Fruit fly (Drosophila melanogaster): ENCODE results near the gene Snx1.
A peak's percentile ranks its signal among the peaks of the same experiment; 100 is the strongest.

The Snx1 gene

dm6 chr2L:3437068-3437467 is 12.4 kb upstream of the Snx1 start:
- TF ChIP-seq CG14655 (GFP tag; optimal IDR thresholded peaks at IDR 0.05) = peak; percentile 88
- peak; percentile 80 for TF ChIP-seq CG9948 (tag; optimal IDR thresholded peaks at IDR 0.05)
- peak; percentile 73 for TF ChIP-seq CG13204 (GFP tag; optimal IDR thresholded peaks at IDR 0.05)
- peak; percentile 88 for TF ChIP-seq CG15710 (tag; optimal IDR thresholded peaks at IDR 0.05)
- peak; percentile 46 for TF ChIP-seq gl (tag; optimal IDR thresholded peaks at IDR 0.05)
- TF ChIP-seq CG10348 (GFP tag; IDR thresholded peaks at IDR 0.05) = no peak
- TF ChIP-seq Ets98B (GFP tag; IDR thresholded peaks at IDR 0.05) = peak; percentile 88
- TF ChIP-seq Pif1B (GFP tag; optimal IDR thresholded peaks at IDR 0.05) = peak; percentile 78
- TF ChIP-seq CG32121 (GFP tag; IDR thresholded peaks at IDR 0.05) = peak; percentile 87
- no peak for TF ChIP-seq D1 (tag; optimal IDR thresholded peaks at IDR 0.05)
- TF ChIP-seq fd96Ca (GFP tag; IDR thresholded peaks at IDR 0.05) = peak; percentile 90
- peak; percentile 74 for TF ChIP-seq Snoo (tag; optimal IDR thresholded peaks at IDR 0.05)
- no peak for TF ChIP-seq EcR (GFP tag; optimal IDR thresholded peaks at IDR 0.05)
- peak; percentile 61 for TF ChIP-seq CG34367 (tag; optimal IDR thresholded peaks at IDR 0.05)
- TF ChIP-seq CG17806 (tag; optimal IDR thresholded peaks at IDR 0.05) = peak; percentile 66
- TF ChIP-seq rn (GFP tag; IDR thresholded peaks at IDR 0.05) = peak; percentile 37; the same call in 1 of the 2 replicates
- TF ChIP-seq CG12605 (GFP tag; IDR thresholded peaks at IDR 0.05) = peak; percentile 94
- peak; percentile 89 for TF ChIP-seq CG8301 (tag; optimal IDR thresholded peaks at IDR 0.05)
- TF ChIP-seq CG4496 (GFP tag; IDR thresholded peaks at IDR 0.05) = peak; percentile 91
- peak; percentile 76 for TF ChIP-seq Pif1A (GFP tag; optimal IDR thresholded peaks at IDR 0.05)
- peak; percentile 64 for TF ChIP-seq CG8159 (tag; optimal IDR thresholded peaks at IDR 0.05)

- TF ChIP-seq CG10348 (GFP tag; IDR thresholded peaks at IDR 0.05) = no peak
- TF ChIP-seq rn (GFP tag; IDR thresholded peaks at IDR 0.05) = no peak
- TF ChIP-seq CG13204 (GFP tag; optimal IDR thresholded peaks at IDR 0.05) = no peak
- no peak for TF ChIP-seq CG4496 (GFP tag; IDR thresholded peaks at IDR 0.05)
- TF ChIP-seq CG8301 (tag; optimal IDR thresholded peaks at IDR 0.05) = no peak
- TF ChIP-seq Pif1A (GFP tag; optimal IDR thresholded peaks at IDR 0.05) = no peak
- no peak for TF ChIP-seq D1 (tag; optimal IDR thresholded peaks at IDR 0.05)
- no peak for TF ChIP-seq CG14655 (GFP tag; optimal IDR thresholded peaks at IDR 0.05)
- no peak for TF ChIP-seq EcR (GFP tag; optimal IDR thresholded peaks at IDR 0.05)
- TF ChIP-seq CG34367 (tag; optimal IDR thresholded peaks at IDR 0.05) = no peak
- no peak for TF ChIP-seq gl (tag; optimal IDR thresholded peaks at IDR 0.05)
These were observed 11.4 kb upstream of the Snx1 start for dm6 chr2L:3438078-3438477.

dm6 chr2L:3439502-3439901 is 10.0 kb upstream of the Snx1 start:
- no peak for TF ChIP-seq fd96Ca (GFP tag; IDR thresholded peaks at IDR 0.05)
- peak; percentile 21 for TF ChIP-seq CG14655 (GFP tag; optimal IDR thresholded peaks at IDR 0.05)

dm6 chr2L:3440322-3440721 is 9.2 kb upstream of the Snx1 start:
- TF ChIP-seq D1 (tag; optimal IDR thresholded peaks at IDR 0.05) (no peak), CG4496 (GFP tag; IDR thresholded peaks at IDR 0.05) (peak; percentile 90), CG17806 (tag; optimal IDR thresholded peaks at IDR 0.05) (peak; percentile 63), Pif1B (GFP tag; optimal IDR thresholded peaks at IDR 0.05) (no peak), CG32121 (GFP tag; IDR thresholded peaks at IDR 0.05) (peak; percentile 92), CG8159 (tag; optimal IDR thresholded peaks at IDR 0.05) (peak; percentile 62), CG15710 (tag; optimal IDR thresholded peaks at IDR 0.05) (peak; percentile 60), Pif1A (GFP tag; optimal IDR thresholded peaks at IDR 0.05) (no peak), CG9948 (tag; optimal IDR thresholded peaks at IDR 0.05) (peak; percentile 52), EcR (GFP tag; optimal IDR thresholded peaks at IDR 0.05) (no peak), Snoo (tag; optimal IDR thresholded peaks at IDR 0.05) (no peak), CG13204 (GFP tag; optimal IDR thresholded peaks at IDR 0.05) (peak; percentile 25), CG34367 (tag; optimal IDR thresholded peaks at IDR 0.05) (no peak), fd96Ca (GFP tag; IDR thresholded peaks at IDR 0.05) (peak; percentile 93), gl (tag; optimal IDR thresholded peaks at IDR 0.05) (peak; percentile 60), rn (GFP tag; IDR thresholded peaks at IDR 0.05) (peak; percentile 83), CG12605 (GFP tag; IDR thresholded peaks at IDR 0.05) (peak; percentile 82), CG14655 (GFP tag; optimal IDR thresholded peaks at IDR 0.05) (peak; percentile 80), CG8301 (tag; optimal IDR thresholded peaks at IDR 0.05) (peak; percentile 76), CG10348 (GFP tag; IDR thresholded peaks at IDR 0.05) (peak; percentile 24; the same call in 1 of the 2 replicates), Ets98B (GFP tag; IDR thresholded peaks at IDR 0.05) (peak; percentile 92)

- TF ChIP-seq D1 (tag; optimal IDR thresholded peaks at IDR 0.05) (no peak), CG14655 (GFP tag; optimal IDR thresholded peaks at IDR 0.05) (no peak), CG8301 (tag; optimal IDR thresholded peaks at IDR 0.05) (no peak), CG13204 (GFP tag; optimal IDR thresholded peaks at IDR 0.05) (no peak), rn (GFP tag; IDR thresholded peaks at IDR 0.05) (no peak)
These were observed 8.3 kb upstream of the Snx1 start for dm6 chr2L:3441158-3441557.

dm6 chr2L:3441673-3442072 is 7.8 kb upstream of the Snx1 start:
- TF ChIP-seq CG4496 (GFP tag; IDR thresholded peaks at IDR 0.05) (peak; percentile 63; the same call in 2 of the 3 replicates), CG13204 (GFP tag; optimal IDR thresholded peaks at IDR 0.05) (no peak), fd96Ca (GFP tag; IDR thresholded peaks at IDR 0.05) (no peak; the same call in 2 of the 3 replicates), CG12605 (GFP tag; IDR thresholded peaks at IDR 0.05) (peak; percentile 21; the same call in 1 of the 2 replicates), rn (GFP tag; IDR thresholded peaks at IDR 0.05) (no peak), Pif1B (GFP tag; optimal IDR thresholded peaks at IDR 0.05) (no peak), Pif1A (GFP tag; optimal IDR thresholded peaks at IDR 0.05) (peak; percentile 8), Ets98B (GFP tag; IDR thresholded peaks at IDR 0.05) (peak; percentile 56), D1 (tag; optimal IDR thresholded peaks at IDR 0.05) (no peak), CG34367 (tag; optimal IDR thresholded peaks at IDR 0.05) (no peak), EcR (GFP tag; optimal IDR thresholded peaks at IDR 0.05) (no peak), CG14655 (GFP tag; optimal IDR thresholded peaks at IDR 0.05) (peak; percentile 58), CG9948 (tag; optimal IDR thresholded peaks at IDR 0.05) (peak; percentile 8), Snoo (tag; optimal IDR thresholded peaks at IDR 0.05) (no peak), CG17806 (tag; optimal IDR thresholded peaks at IDR 0.05) (peak; percentile 23), CG32121 (GFP tag; IDR thresholded peaks at IDR 0.05) (peak; percentile 63), gl (tag; optimal IDR thresholded peaks at IDR 0.05) (no peak), CG8159 (tag; optimal IDR thresholded peaks at IDR 0.05) (no peak), CG8301 (tag; optimal IDR thresholded peaks at IDR 0.05) (peak; percentile 59), CG15710 (tag; optimal IDR thresholded peaks at IDR 0.05) (no peak), CG10348 (GFP tag; IDR thresholded peaks at IDR 0.05) (no peak)

Measured in whole organism, pupa.